Fruit fly (Drosophila melanogaster) whole organism, pupa: ENCODE measurements around the gene CAH9.

Experiments
- CG12605 ChIP-seq: fragments of 200-800 bp; sonication (Bioruptor generic); IDR thresholded peaks from 2 replicates; pipeline ENCODE4 v1.3.6; 2022; ENCODE audit warnings: missing biosample characterization, missing genetic modification characterization
- CG14655 ChIP-seq: fragments of 200-800 bp; sonication (Bioruptor generic); optimal IDR thresholded peaks from 3 replicates; lab custom pipeline; 2017; ENCODE audit warnings: mild to moderate bottlenecking, missing biosample characterization, missing genetic modification reagents, missing genetic modification characterization
- CG34367 ChIP-seq: fragments of 200-800 bp; sonication (Bioruptor generic); optimal IDR thresholded peaks from 2 replicates; lab custom pipeline; 2018; ENCODE audit warnings: missing biosample characterization, mild to moderate bottlenecking, missing genetic modification characterization
- CG4496 ChIP-seq: fragments of 200-800 bp; sonication (Bioruptor generic); IDR thresholded peaks from 3 replicates; pipeline ENCODE4 v1.3.6; 2022; ENCODE audit warnings: missing biosample characterization, missing genetic modification characterization
- CG8159 ChIP-seq: fragments of 200-800 bp; sonication (Bioruptor generic); optimal IDR thresholded peaks from 3 replicates; lab custom pipeline; 2018; ENCODE audit warnings: missing biosample characterization, mild to moderate bottlenecking, missing genetic modification characterization, moderate library complexity
- CG8301 ChIP-seq: fragments of 200-800 bp; sonication (Bioruptor generic); optimal IDR thresholded peaks from 2 replicates; lab custom pipeline; 2018; ENCODE audit warnings: missing biosample characterization, mild to moderate bottlenecking, missing genetic modification characterization
- CG9948 ChIP-seq: fragments of 200-800 bp; sonication (Bioruptor generic); optimal IDR thresholded peaks from 2 replicates; lab custom pipeline; 2018; ENCODE audit warnings: missing biosample characterization, mild to moderate bottlenecking, missing genetic modification characterization, moderate library complexity
- D1 ChIP-seq: fragments of 200-800 bp; sonication (Bioruptor generic); optimal IDR thresholded peaks from 2 replicates; lab custom pipeline; 2018; ENCODE audit warnings: missing biosample characterization, mild to moderate bottlenecking, missing genetic modification characterization, moderate library complexity
- Ets98B ChIP-seq: fragments of 200-800 bp; sonication (Bioruptor generic); IDR thresholded peaks from 2 replicates; pipeline ENCODE4 v1.3.6; 2022; ENCODE audit warnings: missing biosample characterization, missing genetic modification characterization
- Snoo ChIP-seq: fragments of 200-800 bp; sonication (Bioruptor generic); optimal IDR thresholded peaks from 3 replicates; lab custom pipeline; 2017; ENCODE audit warnings: missing biosample characterization, mild to moderate bottlenecking, missing genetic modification characterization, inconsistent platforms

DNA sequence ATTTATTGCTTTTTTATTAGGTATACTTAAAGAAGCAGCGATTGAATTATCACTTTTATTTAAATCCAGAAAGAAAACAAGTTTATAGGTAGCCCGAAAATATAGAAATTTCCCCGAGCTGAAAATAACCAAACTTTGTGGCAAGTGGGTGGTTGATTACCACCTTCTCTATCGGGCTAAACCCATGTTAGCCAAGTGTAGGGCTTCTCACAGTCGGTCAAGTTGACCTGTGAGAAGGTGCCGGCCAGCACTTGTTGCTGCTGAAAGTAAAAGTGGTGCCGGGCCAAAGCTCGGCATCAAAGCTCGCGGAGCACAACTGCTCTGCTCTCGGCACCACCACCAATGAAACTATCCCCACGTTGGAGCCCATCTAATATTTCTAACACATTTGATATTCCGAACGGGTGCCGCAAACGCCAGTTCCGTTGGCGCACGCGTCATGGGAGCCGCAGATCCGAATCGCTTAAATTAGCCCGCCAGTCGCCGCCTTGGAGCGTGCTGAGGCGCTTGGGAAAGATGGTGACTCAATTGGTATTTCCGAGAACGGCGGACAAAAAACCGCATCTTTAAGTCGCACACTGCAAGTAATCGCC lies 35.0 kb downstream of the CAH9 start:
- TF ChIP-seq CG14655 (GFP tag; lab: Kevin White, UChicago) (no peak), D1 (tag; lab: Kevin White, UChicago) (no peak), CG8301 (tag; lab: Kevin White, UChicago) (no peak), CG12605 (GFP tag; lab: Robert Waterston, UW) (no peak), CG4496 (GFP tag; lab: Robert Waterston, UW) (peak; percentile 47; the same call in 1 of the 3 replicates), CG34367 (tag; lab: Kevin White, UChicago) (no peak), CG8159 (tag; lab: Kevin White, UChicago) (no peak), Snoo (tag; lab: Kevin White, UChicago) (no peak), Ets98B (GFP tag; lab: Robert Waterston, UW) (peak; percentile 17; the same call in 1 of the 2 replicates), CG9948 (tag; lab: Kevin White, UChicago) (no peak)
